Worm (Caenorhabditis elegans): ENCODE measurements around the gene Y42H9AR.1.
"Not testable (repeated sequence)": the region's sequence is repeated elsewhere in the genome, so short reads cannot be mapped to it uniquely, and the experiment has no call there.

Y42H9AR.1 gene

DNA sequence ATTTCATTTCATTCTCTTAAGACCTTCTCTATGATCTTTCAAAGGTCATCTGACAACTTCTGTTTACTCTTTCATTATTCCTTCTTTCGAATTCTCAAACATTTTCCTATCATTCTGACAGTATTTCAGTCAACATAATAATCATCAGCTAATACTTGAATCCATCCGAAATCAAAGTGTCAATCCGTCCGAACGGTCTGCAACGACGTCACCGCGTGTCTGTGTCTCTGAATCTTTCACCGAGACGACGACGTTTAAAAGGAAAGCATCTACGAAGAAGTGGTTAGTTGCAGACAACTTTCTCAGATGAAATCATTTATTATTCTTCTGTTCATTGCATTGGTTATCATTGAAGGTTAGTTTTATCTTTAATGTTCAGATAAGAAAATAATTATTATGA lies 11.0 kb upstream of the Y42H9AR.1 start, which contains the start of gene Y42H9AR.5:
Gene Y42H9AR.5, plus strand, starts transcription at position 301 of the 400 bp plus-strand sequence.
- TF ChIP-seq W03F9.2 (tag; optimal IDR thresholded peaks at IDR 0.05) (no peak), dao-5 (tag; optimal IDR thresholded peaks at IDR 0.05) (no peak), him-1 (tag; optimal IDR thresholded peaks at IDR 0.05) (no peak)

DNA sequence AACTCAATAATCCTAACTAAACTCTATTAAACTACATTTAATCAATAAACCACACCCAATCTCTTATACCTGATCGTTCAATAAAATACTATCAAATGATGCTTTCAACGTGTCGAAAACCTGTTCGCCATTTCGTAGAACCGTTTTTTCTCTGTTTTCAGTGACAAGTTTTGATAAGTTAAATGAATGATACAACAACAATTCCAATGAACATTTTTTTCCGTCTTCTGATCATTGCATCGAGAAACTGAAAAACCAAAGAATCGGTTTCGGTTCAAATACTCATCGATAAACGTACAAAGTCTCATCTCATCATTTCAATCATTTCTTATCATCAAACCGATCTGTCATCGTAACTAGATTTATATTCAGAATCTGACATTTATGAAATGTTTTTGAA lies 10.0 kb upstream of the Y42H9AR.1 start:
- TF ChIP-seq dao-5 (tag; optimal IDR thresholded peaks at IDR 0.05): no peak
- TF ChIP-seq him-1 (tag; optimal IDR thresholded peaks at IDR 0.05): no peak
- no peak for TF ChIP-seq W03F9.2 (tag; optimal IDR thresholded peaks at IDR 0.05)

ce11 chrIV:8105083-8105482 lies 8.1 kb upstream of the Y42H9AR.1 start:
- TF ChIP-seq W03F9.2 (tag; optimal IDR thresholded peaks at IDR 0.05) (no peak), dao-5 (tag; optimal IDR thresholded peaks at IDR 0.05) (no peak), him-1 (tag; optimal IDR thresholded peaks at IDR 0.05) (no peak)

- no peak for TF ChIP-seq W03F9.2 (tag; optimal IDR thresholded peaks at IDR 0.05)
- no peak for TF ChIP-seq him-1 (tag; optimal IDR thresholded peaks at IDR 0.05)
- TF ChIP-seq dao-5 (tag; optimal IDR thresholded peaks at IDR 0.05): no peak
Observed at ce11 chrIV:8107502-8107901, 5.7 kb upstream of the Y42H9AR.1 start, which contains the start of gene rabs-5. Gene rabs-5, minus strand, starts transcription at chrIV:8107602.

DNA sequence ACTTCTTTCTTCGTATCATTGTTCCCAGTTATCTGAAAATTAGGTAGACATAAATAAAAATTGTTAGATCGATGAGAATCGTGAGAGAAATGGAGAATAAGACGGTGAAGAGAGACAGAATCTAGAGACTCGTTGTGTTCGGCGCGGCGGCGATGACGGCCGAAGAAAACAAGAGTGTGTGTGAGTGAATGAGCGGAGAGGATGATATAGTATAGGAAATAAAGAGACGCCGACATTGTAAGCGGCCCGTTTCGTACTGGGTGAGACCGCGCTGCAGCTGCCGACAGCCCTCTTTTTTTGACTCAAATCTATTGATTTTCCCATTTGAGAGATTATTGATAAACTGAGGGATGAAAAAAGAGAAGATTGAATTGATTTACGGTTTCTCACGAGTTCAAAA lies 1.0 kb upstream of the Y42H9AR.1 start, which contains the start of gene Y42H9AR.4:
Gene Y42H9AR.4, minus strand, starts transcription at position 32 of the 400 bp plus-strand sequence.
- TF ChIP-seq him-1 (tag; optimal IDR thresholded peaks at IDR 0.05) (no peak), dao-5 (tag; optimal IDR thresholded peaks at IDR 0.05) (no peak), W03F9.2 (tag; optimal IDR thresholded peaks at IDR 0.05) (no peak)

DNA sequence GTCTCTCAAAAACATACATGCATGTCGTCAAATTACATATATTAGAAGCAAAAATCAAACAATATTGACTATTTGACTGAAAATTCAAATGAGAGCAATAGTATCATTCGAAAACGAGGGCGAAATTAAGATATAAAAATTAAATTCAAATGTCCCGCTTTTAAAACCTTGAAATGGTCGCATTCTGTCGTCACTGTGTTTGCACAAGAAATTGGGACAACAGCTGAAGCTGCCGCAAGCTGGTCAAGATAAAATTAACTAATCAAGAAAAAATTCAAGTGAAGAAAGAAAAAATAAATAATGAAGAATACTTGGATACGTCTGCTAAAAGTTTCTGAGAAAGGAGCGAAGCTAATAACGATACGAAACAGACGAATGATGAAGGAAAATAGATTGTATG lies 547 bp upstream of the Y42H9AR.1 start:
- TF ChIP-seq dao-5 (tag; optimal IDR thresholded peaks at IDR 0.05): no peak
- no peak for TF ChIP-seq him-1 (tag; optimal IDR thresholded peaks at IDR 0.05)
- TF ChIP-seq W03F9.2 (tag; optimal IDR thresholded peaks at IDR 0.05): no peak

DNA sequence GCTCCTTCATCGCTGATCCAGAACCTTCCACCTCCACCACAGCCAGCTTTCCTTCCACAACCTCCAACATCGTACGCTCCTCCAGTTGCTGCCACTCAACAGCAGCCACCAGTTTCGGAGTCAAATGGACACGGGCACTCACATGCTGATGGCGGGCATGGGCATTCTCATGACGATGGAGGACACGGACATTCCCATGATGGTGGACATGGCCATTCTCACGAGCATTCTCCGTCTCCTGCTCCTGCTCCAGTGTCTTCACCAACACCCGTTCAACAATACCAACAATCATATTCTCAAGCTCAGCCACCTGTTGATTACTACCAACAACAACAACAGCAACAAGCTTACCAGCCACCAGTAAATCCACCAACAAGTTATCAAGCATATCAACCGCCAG lies 1.3 kb downstream of the Y42H9AR.1 start:
- TF ChIP-seq W03F9.2 (tag; optimal IDR thresholded peaks at IDR 0.05): no peak
- TF ChIP-seq him-1 (tag; optimal IDR thresholded peaks at IDR 0.05): no peak
- TF ChIP-seq dao-5 (tag; optimal IDR thresholded peaks at IDR 0.05): no peak

ce11 chrIV:8115462-8115861 lies 2.3 kb downstream of the Y42H9AR.1 start, which contains the start of gene irld-8:
Gene irld-8, plus strand, starts transcription at chrIV:8115762.
- TF ChIP-seq dao-5 (tag; optimal IDR thresholded peaks at IDR 0.05): no peak
- TF ChIP-seq him-1 (tag; optimal IDR thresholded peaks at IDR 0.05): no peak
- TF ChIP-seq W03F9.2 (tag; optimal IDR thresholded peaks at IDR 0.05): no peak

DNA sequence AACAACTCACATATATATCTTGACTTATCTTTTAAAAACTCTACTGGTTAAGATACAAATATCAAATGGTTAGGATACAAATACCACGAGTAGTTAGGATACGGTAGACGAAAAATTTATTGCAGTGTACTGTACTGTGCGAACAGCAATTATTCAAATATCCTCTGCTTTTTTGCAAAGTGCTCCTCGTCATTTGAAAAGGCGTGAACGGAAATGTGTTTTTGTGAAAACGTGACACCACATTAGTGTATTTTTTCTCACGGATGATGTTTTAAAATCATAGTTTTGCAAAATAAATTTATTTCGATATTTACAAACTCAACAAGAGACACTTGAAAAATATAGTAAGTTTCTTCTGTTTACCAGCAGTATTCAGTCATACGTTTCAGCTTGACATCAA lies 5.6 kb downstream of the Y42H9AR.1 start, which contains the start of gene F42G8.8:
Gene F42G8.8, plus strand, starts transcription at position 301 of the 400 bp plus-strand sequence.
- no peak for TF ChIP-seq dao-5 (tag; optimal IDR thresholded peaks at IDR 0.05)
- TF ChIP-seq W03F9.2 (tag; optimal IDR thresholded peaks at IDR 0.05): no peak
- no peak for TF ChIP-seq him-1 (tag; optimal IDR thresholded peaks at IDR 0.05)

ce11 chrIV:8122349-8122748 lies 9.2 kb downstream of the Y42H9AR.1 start, which contains the start of gene erp-44.3:
Gene erp-44.3, plus strand, starts transcription at chrIV:8122649.
- TF ChIP-seq him-1, W03F9.2, dao-5 (tag; optimal IDR thresholded peaks at IDR 0.05): not testable (repeated sequence)

DNA sequence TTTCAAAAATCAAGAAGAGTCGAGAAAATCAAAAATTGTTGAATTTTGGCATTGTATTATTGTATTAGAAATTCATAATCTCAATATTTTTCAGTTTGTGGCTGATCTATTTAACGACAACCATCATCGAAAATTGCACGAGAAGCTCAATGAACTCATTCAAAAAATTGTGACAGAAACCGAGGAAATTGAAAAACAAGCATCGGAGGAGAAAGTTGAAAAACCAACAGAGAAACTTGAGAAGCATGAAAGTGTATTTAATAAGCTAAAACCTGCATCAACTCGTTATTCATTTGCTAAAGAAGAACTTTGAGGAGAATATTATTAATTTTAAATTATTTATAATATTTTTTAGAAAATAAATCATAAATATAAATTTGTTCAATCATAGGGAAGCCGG lies 13.7 kb downstream of the Y42H9AR.1 start, which contains the start of gene ceph-41:
Gene ceph-41, plus strand, starts transcription at position 301 of the 400 bp plus-strand sequence.
- TF ChIP-seq him-1 (tag; optimal IDR thresholded peaks at IDR 0.05): no peak
- TF ChIP-seq W03F9.2 (tag; optimal IDR thresholded peaks at IDR 0.05): no peak
- TF ChIP-seq dao-5 (tag; optimal IDR thresholded peaks at IDR 0.05): no peak

DNA sequence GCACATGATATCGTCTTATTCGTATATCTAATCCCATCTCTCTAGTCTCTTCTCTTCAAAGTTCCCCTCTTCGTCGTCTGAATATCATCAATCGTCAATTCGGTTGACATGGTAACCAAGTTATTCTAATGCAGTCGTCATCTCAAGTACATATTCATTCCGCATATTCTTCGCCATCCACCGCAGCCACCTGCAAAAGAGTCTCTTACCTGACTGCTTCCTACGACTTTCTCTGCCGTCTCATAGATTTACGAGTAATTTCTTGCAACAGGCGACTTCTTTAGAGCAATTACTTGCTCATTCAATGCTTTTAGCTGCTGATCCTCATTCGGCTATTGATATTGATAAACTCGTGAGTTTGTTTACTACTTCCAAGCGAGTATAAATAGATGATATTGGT lies 14.2 kb downstream of the Y42H9AR.1 start:
- TF ChIP-seq W03F9.2 (tag; optimal IDR thresholded peaks at IDR 0.05): no peak
- TF ChIP-seq dao-5 (tag; optimal IDR thresholded peaks at IDR 0.05): no peak
- no peak for TF ChIP-seq him-1 (tag; optimal IDR thresholded peaks at IDR 0.05)

- TF ChIP-seq W03F9.2 (tag; optimal IDR thresholded peaks at IDR 0.05): no peak
Observed at ce11 chrIV:8130131-8130611, 17.0 kb downstream of the Y42H9AR.1 start, which contains the start of the genes ndub-11 and moc-3. Gene ndub-11, minus strand, starts transcription at chrIV:8130231. Gene moc-3, plus strand, starts transcription at chrIV:8130561.

DNA sequence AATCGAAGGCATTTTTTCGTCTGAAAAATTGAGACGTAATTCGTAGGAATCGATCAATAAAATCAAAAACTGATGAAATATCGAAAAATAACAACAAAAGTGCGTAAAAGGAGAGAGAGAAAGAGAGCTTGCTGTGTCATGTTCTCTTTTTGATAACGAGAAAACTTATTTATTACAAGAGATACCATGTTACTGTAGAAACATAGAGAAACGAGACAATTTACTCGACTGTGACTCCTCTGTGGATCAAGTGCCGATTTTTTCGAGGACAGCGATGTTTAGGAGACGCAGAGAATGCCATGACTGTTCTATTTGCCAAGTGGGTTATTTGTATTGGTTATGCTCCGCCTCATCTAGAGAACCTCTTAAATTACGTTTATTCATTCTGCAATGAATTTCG lies 20.3 kb downstream of the Y42H9AR.1 start, which contains the start of gene sph-1:
Gene sph-1, minus strand, starts transcription at position 23 of the 400 bp plus-strand sequence.
- TF ChIP-seq dao-5 (tag; optimal IDR thresholded peaks at IDR 0.05) (no peak), W03F9.2 (tag; optimal IDR thresholded peaks at IDR 0.05) (peak; percentile 44)
